Worm (Caenorhabditis elegans): ENCODE measurements around the gene srp-1.
A peak's percentile ranks its signal among the peaks of the same experiment; 100 is the strongest.

The srp-1 gene

DNA sequence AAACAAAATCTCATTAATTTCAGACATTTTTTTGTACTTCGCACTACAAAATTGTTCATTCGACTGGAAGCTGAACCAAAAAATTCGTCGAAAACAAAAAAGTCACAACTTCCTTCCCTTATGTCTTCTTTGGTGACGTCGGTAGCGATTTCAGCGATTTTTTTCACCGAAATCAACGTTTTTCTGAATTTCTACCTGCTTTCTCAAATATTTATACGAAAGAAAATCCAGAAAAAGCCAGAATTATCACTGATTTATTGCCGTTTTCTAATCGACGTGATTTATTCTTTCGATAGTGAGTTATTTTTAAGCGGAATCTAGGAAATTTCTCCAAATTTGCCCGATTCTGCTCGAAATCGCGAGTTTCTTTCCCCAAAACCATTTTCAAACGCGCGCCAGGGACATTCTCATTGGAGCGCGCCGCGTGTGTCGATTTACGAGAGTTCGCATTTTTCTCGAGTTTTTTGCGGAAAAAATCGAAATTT is 21.8 kb downstream of the srp-1 start, which contains the start of gene srbc-58:
Gene srbc-58 (plus strand): TSS at position 121 of the 485 bp plus-strand sequence.
- TF ChIP-seq mep-1 (tag; optimal IDR thresholded peaks at IDR 0.05) (peak; percentile 16), ces-1 (GFP tag; optimal IDR thresholded peaks at IDR 0.05) (no peak), nhr-76 (tag; optimal IDR thresholded peaks at IDR 0.05) (no peak), blmp-1 (tag; optimal IDR thresholded peaks at IDR 0.05) (no peak)

DNA sequence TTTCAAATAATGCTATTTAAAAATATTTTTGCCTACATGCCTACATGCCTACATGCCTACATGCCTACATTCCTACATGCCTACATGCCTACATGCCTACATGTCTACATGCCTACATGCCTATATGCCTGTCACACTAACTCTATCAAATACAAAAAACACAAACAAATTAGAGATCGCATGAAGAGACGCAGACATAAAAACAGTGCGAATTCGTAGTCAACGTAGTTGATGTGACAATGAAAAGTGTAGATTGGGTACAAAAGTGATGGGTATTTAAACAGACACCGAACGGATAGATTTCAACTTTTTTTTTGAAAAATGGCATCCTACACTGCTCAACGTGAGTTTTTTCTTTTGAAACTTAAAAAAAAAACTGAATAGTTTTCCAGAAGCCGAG is 24.2 kb downstream of the srp-1 start, which contains the start of gene R09E12.9:
Gene R09E12.9 (plus strand): TSS at position 316 of the 400 bp plus-strand sequence.
- no peak for TF ChIP-seq blmp-1 (tag; optimal IDR thresholded peaks at IDR 0.05)
- no peak for TF ChIP-seq elt-1 (tag; optimal IDR thresholded peaks at IDR 0.05; ENCODE audit: borderline replicate concordance, insufficient read depth)
- TF ChIP-seq unc-120 (tag; optimal IDR thresholded peaks at IDR 0.05; ENCODE audit: poor library complexity, severe bottlenecking), result no peak
- TF ChIP-seq nhr-237 (tag; optimal IDR thresholded peaks at IDR 0.05), result no peak
- no peak for TF ChIP-seq hlh-1 (tag; optimal IDR thresholded peaks at IDR 0.05)
- peak; percentile 83 for TF ChIP-seq nhr-28 (tag; optimal IDR thresholded peaks at IDR 0.05)
- TF ChIP-seq ceh-83 (GFP tag; optimal IDR thresholded peaks at IDR 0.05), result no peak
- TF ChIP-seq lsy-2 (tag; optimal IDR thresholded peaks at IDR 0.05), result no peak

DNA sequence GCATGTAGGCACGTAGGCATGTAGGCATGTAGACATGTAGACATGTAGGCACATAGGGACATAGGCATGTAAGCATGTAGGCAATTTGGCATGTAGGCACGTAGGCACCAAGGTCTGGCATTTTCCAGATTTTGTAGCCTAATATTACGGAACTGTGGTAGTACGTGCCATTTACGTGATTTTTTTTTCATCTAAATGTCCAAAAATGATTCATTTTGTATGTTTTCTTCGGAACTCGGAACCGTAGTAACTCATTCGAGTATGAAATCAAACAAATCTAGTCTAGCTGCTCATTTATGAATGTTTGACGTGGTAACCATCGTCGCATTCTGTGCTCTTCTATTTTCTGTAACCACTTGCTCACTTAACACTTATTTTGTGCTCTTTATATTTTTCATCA is 25.3 kb downstream of the srp-1 start, which contains the start of gene srbc-59:
Gene srbc-59 (plus strand): TSS at position 301 of the 400 bp plus-strand sequence.
- TF ChIP-seq nhr-76 (tag; optimal IDR thresholded peaks at IDR 0.05), result no peak
- TF ChIP-seq blmp-1 (tag; optimal IDR thresholded peaks at IDR 0.05), result no peak
- TF ChIP-seq lin-13 (tag; optimal IDR thresholded peaks at IDR 0.05), result no peak
- TF ChIP-seq mab-5 (tag; optimal IDR thresholded peaks at IDR 0.05), result no peak
- no peak for TF ChIP-seq ces-1 (GFP tag; optimal IDR thresholded peaks at IDR 0.05)
- TF ChIP-seq ceh-39 (tag; optimal IDR thresholded peaks at IDR 0.05), result no peak
- TF ChIP-seq unc-39 (tag; optimal IDR thresholded peaks at IDR 0.05), result no peak
- no peak for TF ChIP-seq tbx-8 (GFP tag; optimal IDR thresholded peaks at IDR 0.05)
- TF ChIP-seq sptf-1 (tag; optimal IDR thresholded peaks at IDR 0.05), result no peak
- TF ChIP-seq nhr-28 (tag; optimal IDR thresholded peaks at IDR 0.05), result no peak

ce11 chrV:779999-780398 is 26.9 kb downstream of the srp-1 start, which contains the start of gene srbc-60:
TSS of gene srbc-60 (plus strand) at chrV:780299.
- TF ChIP-seq pha-4 (tag; optimal IDR thresholded peaks at IDR 0.05) (no peak), ztf-11 (tag; optimal IDR thresholded peaks at IDR 0.05) (no peak), nhr-76 (tag; optimal IDR thresholded peaks at IDR 0.05) (no peak), sem-2 (GFP tag; optimal IDR thresholded peaks at IDR 0.05) (no peak), drap-1 (GFP tag; optimal IDR thresholded peaks at IDR 0.05) (no peak), elt-3 (tag; optimal IDR thresholded peaks at IDR 0.05) (no peak), nhr-237 (tag; optimal IDR thresholded peaks at IDR 0.05) (no peak), nhr-2 (tag; optimal IDR thresholded peaks at IDR 0.05) (no peak), mls-2 (tag; optimal IDR thresholded peaks at IDR 0.05) (no peak), sptf-1 (tag; optimal IDR thresholded peaks at IDR 0.05) (no peak), ham-2 (GFP tag; optimal IDR thresholded peaks at IDR 0.05) (no peak), ceh-83 (GFP tag; optimal IDR thresholded peaks at IDR 0.05) (no peak), M03D4.4 (tag; optimal IDR thresholded peaks at IDR 0.05) (no peak), lin-13 (tag; optimal IDR thresholded peaks at IDR 0.05) (no peak), snpc-4 (tag; optimal IDR thresholded peaks at IDR 0.05) (no peak), mab-5 (tag; optimal IDR thresholded peaks at IDR 0.05) (no peak), mep-1 (tag; optimal IDR thresholded peaks at IDR 0.05) (no peak)

ce11 chrV:782432-782831 is 29.3 kb downstream of the srp-1 start, which contains the start of gene srab-16:
TSS of gene srab-16 (plus strand) at chrV:782732.
- TF ChIP-seq ces-1 (GFP tag; optimal IDR thresholded peaks at IDR 0.05) (no peak), hlh-1 (tag; optimal IDR thresholded peaks at IDR 0.05) (no peak), snpc-4 (tag; optimal IDR thresholded peaks at IDR 0.05) (no peak), M03D4.4 (tag; optimal IDR thresholded peaks at IDR 0.05) (no peak), mep-1 (tag; optimal IDR thresholded peaks at IDR 0.05) (no peak), nhr-12 (tag; optimal IDR thresholded peaks at IDR 0.05) (no peak)

- TF ChIP-seq blmp-1 (tag; optimal IDR thresholded peaks at IDR 0.05), result no peak
- TF ChIP-seq zip-8 (tag; optimal IDR thresholded peaks at IDR 0.05), result no peak
- no peak for TF ChIP-seq mep-1 (tag; optimal IDR thresholded peaks at IDR 0.05)
- no peak for TF ChIP-seq elt-1 (tag; optimal IDR thresholded peaks at IDR 0.05; ENCODE audit: borderline replicate concordance, insufficient read depth)
- no peak for TF ChIP-seq mls-2 (tag; optimal IDR thresholded peaks at IDR 0.05)
- TF ChIP-seq pha-4 (tag; optimal IDR thresholded peaks at IDR 0.05), result no peak
- TF ChIP-seq unc-120 (tag; optimal IDR thresholded peaks at IDR 0.05; ENCODE audit: poor library complexity, severe bottlenecking), result no peak
- no peak for TF ChIP-seq elt-3 (tag; optimal IDR thresholded peaks at IDR 0.05)
- no peak for TF ChIP-seq nhr-28 (tag; optimal IDR thresholded peaks at IDR 0.05)
- TF ChIP-seq snpc-4 (tag; optimal IDR thresholded peaks at IDR 0.05), result no peak
- TF ChIP-seq M03D4.4 (tag; optimal IDR thresholded peaks at IDR 0.05), result no peak
These were observed 41.0 kb downstream of the srp-1 start for ce11 chrV:794092-794491.

Measured in whole organism, mixed stage, embryonic.